Fruit fly (Drosophila melanogaster) whole organism, adult: ENCODE results near the gene CG5181.

ENCODE experiments used
- CG11617 ChIP-seq: fragments of 200-800 bp; sonication (Bioruptor generic); optimal IDR thresholded peaks from 2 replicates; lab custom pipeline; 2017; ENCODE audit warnings: mild to moderate bottlenecking, missing biosample characterization, missing genetic modification reagents, missing genetic modification characterization
- CG12768 ChIP-seq: fragments of 200-800 bp; sonication (Bioruptor generic); optimal IDR thresholded peaks from 2 replicates; lab custom pipeline; 2017; ENCODE audit warnings: missing biosample characterization, missing genetic modification characterization, mild to moderate bottlenecking, moderate library complexity, missing genetic modification reagents
- CG14711 ChIP-seq: fragments of 200-800 bp; sonication (Bioruptor generic); optimal IDR thresholded peaks from 2 replicates; lab custom pipeline; 2018; ENCODE audit warnings: missing biosample characterization, mild to moderate bottlenecking, missing genetic modification characterization, moderate library complexity
- CG1620 ChIP-seq: fragments of 200-800 bp; sonication (Bioruptor generic); optimal IDR thresholded peaks from 2 replicates; lab custom pipeline; 2016; ENCODE audit warnings: missing biosample characterization, missing genetic modification characterization
- CG33017 ChIP-seq: fragments of 200-800 bp; sonication (Bioruptor generic); optimal IDR thresholded peaks from 2 replicates; lab custom pipeline; 2018; ENCODE audit warnings: missing biosample characterization, mild to moderate bottlenecking, missing genetic modification characterization, moderate library complexity
- CG5204 ChIP-seq: fragments of 200-800 bp; sonication (Bioruptor generic); optimal IDR thresholded peaks from 2 replicates; lab custom pipeline; 2016; ENCODE audit warnings: missing biosample characterization, missing genetic modification characterization
- CG7045 ChIP-seq: fragments of 200-800 bp; sonication (Bioruptor generic); optimal IDR thresholded peaks from 2 replicates; lab custom pipeline; 2017; ENCODE audit warnings: missing biosample characterization, mild to moderate bottlenecking, missing genetic modification characterization
- CG7101 ChIP-seq: fragments of 200-800 bp; sonication (Bioruptor generic); optimal IDR thresholded peaks from 2 replicates; lab custom pipeline; 2018; ENCODE audit warnings: missing biosample characterization, mild to moderate bottlenecking, missing genetic modification characterization, moderate library complexity
- Clk ChIP-seq: fragments of 200-800 bp; sonication (Bioruptor generic); optimal IDR thresholded peaks from 2 replicates; lab custom pipeline; 2017; ENCODE audit warnings: missing biosample characterization, missing genetic modification characterization
- Crg-1 ChIP-seq: fragments of 200-800 bp; sonication (Bioruptor generic); optimal IDR thresholded peaks from 2 replicates; lab custom pipeline; 2016; ENCODE audit warnings: missing biosample characterization, missing genetic modification characterization
- Hr96 ChIP-seq: fragments of 200-800 bp; sonication (Bioruptor generic); optimal IDR thresholded peaks from 2 replicates; lab custom pipeline; 2016; ENCODE audit warnings: missing biosample characterization, missing genetic modification characterization
- Mnt ChIP-seq: fragments of 200-800 bp; sonication (Bioruptor generic); optimal IDR thresholded peaks from 2 replicates; lab custom pipeline; 2016; ENCODE audit warnings: missing biosample characterization, mild to moderate bottlenecking, missing genetic modification characterization
- bab1 ChIP-seq: fragments of 200-800 bp; sonication (Bioruptor generic); optimal IDR thresholded peaks from 3 replicates; lab custom pipeline; 2019; ENCODE audit warnings: missing biosample characterization, mild to moderate bottlenecking, missing genetic modification characterization, moderate library complexity
- cic ChIP-seq: fragments of 200-800 bp; sonication (Bioruptor generic); optimal IDR thresholded peaks from 2 replicates; lab custom pipeline; 2017; ENCODE audit warnings: missing biosample characterization, mild to moderate bottlenecking, missing genetic modification characterization, moderate library complexity
- cnc ChIP-seq, 2 experiments: fragments of >200 bp; optimal IDR thresholded peaks; 2 replicates each; lab custom pipeline; 2017
- kay ChIP-seq: fragments of 200-800 bp; sonication (Bioruptor generic); peaks from one replicate; lab custom pipeline; 2016; ENCODE audit warnings: missing biosample characterization, missing genetic modification characterization, borderline replicate concordance
- ovo ChIP-seq: fragments of 200-800 bp; sonication (Bioruptor generic); optimal IDR thresholded peaks from 2 replicates; lab custom pipeline; 2016; ENCODE audit warnings: missing biosample characterization, missing genetic modification characterization
- pad ChIP-seq: fragments of 200-800 bp; sonication (Bioruptor generic); optimal IDR thresholded peaks from 3 replicates; lab custom pipeline; 2017; ENCODE audit warnings: missing biosample characterization, missing genetic modification characterization, mild to moderate bottlenecking, moderate library complexity, missing genetic modification reagents
- tj ChIP-seq: fragments of 200-800 bp; sonication (Bioruptor generic); optimal IDR thresholded peaks from 3 replicates; lab custom pipeline; 2017; ENCODE audit warnings: missing biosample characterization, mild to moderate bottlenecking, missing genetic modification characterization, moderate library complexity
- toe ChIP-seq: fragments of 200-800 bp; sonication (Bioruptor generic); optimal IDR thresholded peaks from 2 replicates; lab custom pipeline; 2016; ENCODE audit warnings: missing biosample characterization, missing genetic modification characterization

Gene CG5181

DNA sequence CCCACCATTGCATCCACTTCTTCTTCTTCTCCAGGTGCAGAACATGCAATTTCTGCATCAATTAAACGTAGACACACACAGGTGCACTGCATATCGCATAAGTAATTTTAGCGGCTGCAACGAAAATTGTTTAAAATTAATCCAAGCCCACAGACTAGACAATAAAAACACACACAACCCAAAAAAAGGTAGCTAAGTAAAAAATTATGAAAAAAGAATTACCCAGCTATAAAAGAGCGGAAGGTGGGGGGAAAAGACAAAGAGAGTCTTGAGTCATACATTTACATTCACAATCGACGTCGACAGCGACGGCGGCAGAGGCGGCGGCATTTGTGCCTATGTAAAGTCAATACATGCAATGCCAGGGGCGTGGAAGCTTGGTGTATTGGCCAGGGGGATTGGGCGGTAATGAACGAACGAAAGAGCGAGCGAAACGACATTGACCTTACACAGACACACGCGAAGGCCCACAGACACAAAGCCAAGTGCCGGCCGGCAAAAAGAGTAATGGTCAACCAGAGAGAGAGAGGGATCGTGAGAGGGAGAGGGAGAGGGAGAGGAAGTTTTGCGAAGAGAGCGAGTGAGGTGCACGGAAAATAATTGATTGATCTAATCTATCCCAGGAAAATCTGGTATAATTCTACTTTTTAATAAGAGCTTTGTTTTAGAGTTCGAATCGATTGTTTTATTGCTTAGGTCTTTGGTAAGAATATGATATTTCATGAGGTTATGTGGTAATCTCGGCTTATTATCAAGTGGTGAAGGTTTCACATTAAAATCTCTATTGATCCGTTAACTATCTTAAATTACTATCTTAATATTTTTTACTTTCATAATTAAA is 8.8 kb upstream of the CG5181 start:
- peak; percentile 15 for TF ChIP-seq cic (GFP tag; lab: Kevin White, UChicago)
- no peak for TF ChIP-seq CG14711 (tag; lab: Kevin White, UChicago)
- TF ChIP-seq tj (GFP tag; lab: Kevin White, UChicago), result peak; percentile 80
- TF ChIP-seq Clk (GFP tag; lab: Kevin White, UChicago), result no peak
- TF ChIP-seq CG7101 (tag; lab: Kevin White, UChicago), result no peak
- peak; percentile 28 for TF ChIP-seq pad (GFP tag; lab: Kevin White, UChicago)
- TF ChIP-seq kay (GFP tag; lab: Kevin White, UChicago), result peak; percentile 93
- TF ChIP-seq bab1 (GFP tag; lab: Kevin White, UChicago), result peak; percentile 12
- peak; percentile 55 for TF ChIP-seq Mnt (GFP tag; lab: Kevin White, UChicago)

DNA sequence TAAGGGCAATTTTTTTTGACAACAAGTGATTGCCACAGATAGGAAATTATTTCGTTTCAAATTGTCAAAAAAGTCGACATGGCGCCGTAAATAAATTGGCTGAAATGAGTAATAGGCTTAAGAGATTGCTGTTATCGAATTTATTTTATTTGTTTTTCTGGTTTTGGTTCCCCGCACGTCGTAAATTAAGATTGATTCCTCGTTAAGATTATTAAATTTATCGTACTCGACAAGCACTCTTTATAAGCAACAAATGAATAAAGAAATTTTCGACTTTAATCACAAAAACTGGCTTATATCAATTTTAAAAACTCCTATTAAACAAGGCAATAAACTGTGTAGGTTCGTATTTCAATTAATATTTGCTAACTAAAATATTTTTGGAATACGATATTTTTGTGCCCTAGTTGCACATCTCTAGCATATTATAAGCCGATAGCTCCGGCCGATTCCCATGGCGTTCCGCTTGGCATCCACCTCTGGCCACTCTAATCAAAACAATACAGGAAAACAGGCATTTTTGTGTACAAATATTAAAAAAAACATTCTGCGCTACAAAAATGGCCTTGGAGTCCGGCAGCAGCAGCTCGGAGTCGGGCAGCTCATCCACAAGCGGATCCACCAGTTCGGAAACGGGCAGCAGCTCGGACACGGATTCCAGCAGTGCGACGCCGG is 2.5 kb upstream of the CG5181 start, which contains the start of gene chm:
Gene chm, plus strand, starts transcription at position 471 of the 675 bp plus-strand sequence.
- TF ChIP-seq CG11617 (GFP tag; lab: Kevin White, UChicago) (no peak), CG1620 (GFP tag; lab: Kevin White, UChicago) (peak; percentile 38), CG7045 (peak; percentile 15), CG14711 (tag; lab: Kevin White, UChicago) (no peak), Mnt (GFP tag; lab: Kevin White, UChicago) (no peak), pad (GFP tag; lab: Kevin White, UChicago) (no peak), Hr96 (GFP tag; lab: Kevin White, UChicago) (peak; percentile 4), tj (GFP tag; lab: Kevin White, UChicago) (no peak), CG33017 (tag; lab: Kevin White, UChicago) (peak; percentile 2), kay (GFP tag; lab: Kevin White, UChicago) (no peak), Crg-1 (no peak), Clk (GFP tag; lab: Kevin White, UChicago) (no peak), CG12768 (GFP tag; lab: Kevin White, UChicago) (no peak), CG7101 (tag; lab: Kevin White, UChicago) (peak; percentile 24), bab1 (GFP tag; lab: Kevin White, UChicago) (peak; percentile 57), cnc (optimal IDR thresholded peaks at IDR 0.05; lab: Kevin White, UChicago) (no peak), CG5204 (GFP tag; lab: Kevin White, UChicago) (no peak), ovo (no peak), toe (GFP tag; lab: Kevin White, UChicago) (no peak), cic (GFP tag; lab: Kevin White, UChicago) (no peak)

DNA sequence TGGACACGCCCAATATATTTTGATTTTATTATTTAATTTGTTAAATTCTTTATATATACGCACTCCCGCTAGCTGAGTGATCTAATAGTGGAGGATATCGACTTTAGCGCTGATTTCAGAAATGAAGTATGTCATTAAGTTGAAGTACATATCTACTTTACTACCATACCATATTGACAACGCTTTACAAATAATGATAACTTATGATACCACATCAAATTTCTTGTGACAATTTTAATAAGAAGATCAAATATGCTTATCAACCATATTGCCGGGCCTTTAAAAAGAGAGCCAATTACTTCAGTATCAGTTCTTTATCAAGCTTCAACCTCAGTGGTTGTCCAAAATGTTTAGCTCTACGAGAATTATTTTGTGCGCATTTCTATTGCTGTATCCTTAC is 1.0 kb upstream of the CG5181 start, which contains the start of gene CG15818:
Gene CG15818, plus strand, starts transcription at position 301 of the 400 bp plus-strand sequence.
- TF ChIP-seq CG33017 (tag; lab: Kevin White, UChicago) (no peak), CG11617 (GFP tag; lab: Kevin White, UChicago) (no peak), Hr96 (GFP tag; lab: Kevin White, UChicago) (no peak), CG1620 (GFP tag; lab: Kevin White, UChicago) (no peak), CG5204 (GFP tag; lab: Kevin White, UChicago) (no peak), Mnt (GFP tag; lab: Kevin White, UChicago) (no peak), bab1 (GFP tag; lab: Kevin White, UChicago) (no peak), CG7101 (tag; lab: Kevin White, UChicago) (no peak), Crg-1 (no peak), toe (GFP tag; lab: Kevin White, UChicago) (no peak), CG14711 (tag; lab: Kevin White, UChicago) (no peak), Clk (GFP tag; lab: Kevin White, UChicago) (no peak), cnc (optimal IDR thresholded peaks at IDR 0.05; lab: Kevin White, UChicago) (no peak)

DNA sequence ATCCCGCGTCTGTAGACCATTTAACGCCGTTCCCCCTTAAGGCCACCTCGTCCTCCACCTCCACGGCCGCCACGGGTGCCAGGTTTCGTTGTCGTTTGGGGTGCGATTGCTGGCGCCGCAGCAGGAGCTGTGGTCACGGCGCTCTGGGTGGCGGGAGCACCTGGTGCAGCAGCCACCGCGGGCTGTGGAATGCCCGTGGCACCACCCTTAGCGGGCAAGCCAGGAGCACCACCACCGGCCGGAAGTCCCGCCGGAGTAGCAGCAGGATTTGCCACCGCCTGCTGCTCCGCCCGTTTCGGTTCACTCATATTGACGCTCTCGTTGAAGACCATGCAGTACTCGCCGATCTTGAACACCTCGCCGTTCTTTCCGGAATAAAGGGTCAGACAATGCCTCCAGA is 602 bp downstream of the CG5181 start:
- no peak for TF ChIP-seq Crg-1
- TF ChIP-seq CG11617 (GFP tag; lab: Kevin White, UChicago), result no peak

DNA sequence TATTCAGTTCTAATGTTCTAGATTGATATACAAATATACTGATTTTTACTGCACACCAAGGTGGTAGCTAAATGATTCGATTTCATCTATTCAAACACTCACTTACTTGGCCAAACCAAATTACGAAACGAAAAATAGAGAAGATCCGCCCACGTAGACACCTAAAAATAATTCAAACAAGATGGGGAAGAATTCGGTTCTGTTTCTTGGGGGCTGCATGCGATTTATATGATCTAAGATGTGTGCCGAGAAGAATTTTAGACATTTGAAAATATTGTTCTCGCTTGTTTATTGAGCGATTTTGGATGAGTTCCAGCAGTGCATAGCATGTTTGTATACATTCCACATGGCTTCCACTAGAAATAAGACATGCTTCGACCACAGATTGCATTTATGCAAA is 2.0 kb downstream of the CG5181 start:
- no peak for TF ChIP-seq Hr96 (GFP tag; lab: Kevin White, UChicago)
- TF ChIP-seq CG14711 (tag; lab: Kevin White, UChicago), result no peak
- TF ChIP-seq CG1620 (GFP tag; lab: Kevin White, UChicago), result no peak
- no peak for TF ChIP-seq CG7045
- TF ChIP-seq Clk (GFP tag; lab: Kevin White, UChicago), result no peak
- TF ChIP-seq tj (GFP tag; lab: Kevin White, UChicago), result no peak
- TF ChIP-seq CG7101 (tag; lab: Kevin White, UChicago), result no peak
- no peak for TF ChIP-seq CG11617 (GFP tag; lab: Kevin White, UChicago)
- no peak for TF ChIP-seq CG12768 (GFP tag; lab: Kevin White, UChicago)
- TF ChIP-seq ovo, result no peak
- no peak for TF ChIP-seq cic (GFP tag; lab: Kevin White, UChicago)
- TF ChIP-seq Mnt (GFP tag; lab: Kevin White, UChicago), result no peak
- TF ChIP-seq CG5204 (GFP tag; lab: Kevin White, UChicago), result no peak
- no peak for TF ChIP-seq toe (GFP tag; lab: Kevin White, UChicago)
- TF ChIP-seq cnc (optimal IDR thresholded peaks at IDR 0.05; lab: Kevin White, UChicago), result no peak
- TF ChIP-seq CG33017 (tag; lab: Kevin White, UChicago), result no peak
- TF ChIP-seq pad (GFP tag; lab: Kevin White, UChicago), result no peak
- no peak for TF ChIP-seq kay (GFP tag; lab: Kevin White, UChicago)
- TF ChIP-seq Crg-1, result no peak
- no peak for TF ChIP-seq bab1 (GFP tag; lab: Kevin White, UChicago)
